Worm (Caenorhabditis elegans): Measurements from ENCODE around the gene Y110A2AL.4.

DNA sequence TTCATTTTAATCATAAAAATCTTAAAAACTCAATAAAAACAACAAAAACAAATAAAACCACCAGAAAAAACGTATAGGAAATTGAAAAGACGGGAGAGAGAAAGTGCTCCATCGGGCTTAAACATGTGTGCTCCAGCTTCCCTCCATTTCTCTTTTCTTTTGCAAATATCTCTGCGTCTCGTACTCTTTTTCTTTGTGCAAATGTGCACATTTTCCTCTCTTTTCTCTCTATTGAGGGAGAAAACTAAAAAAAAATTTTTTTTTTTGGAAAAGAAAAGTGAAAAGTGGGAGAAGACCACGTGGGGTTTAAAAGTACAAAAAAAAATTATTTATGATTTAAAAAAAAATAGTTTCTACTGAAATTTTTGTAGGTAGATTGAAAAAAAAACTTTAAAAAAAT lies 34.9 kb upstream of the Y110A2AL.4 start:
- TF ChIP-seq lir-1 (GFP tag; conservative IDR thresholded peaks at IDR 0.05), result no peak
- no peak for TF ChIP-seq unc-62 (GFP tag; optimal IDR thresholded peaks at IDR 0.05)
- TF ChIP-seq C17E4.6 (GFP tag; IDR thresholded peaks at IDR 0.05), result no peak
- no peak for TF ChIP-seq him-1 (tag; optimal IDR thresholded peaks at IDR 0.05)
- TF ChIP-seq Y95B8A.8 (GFP tag; IDR thresholded peaks at IDR 0.05), result no peak
- no peak for TF ChIP-seq pha-4 (tag; optimal IDR thresholded peaks at IDR 0.05)
- TF ChIP-seq nfya-1 (tag; optimal IDR thresholded peaks at IDR 0.05; ENCODE audit: borderline replicate concordance, insufficient read depth), result no peak
- TF ChIP-seq dpl-1 (GFP tag; optimal IDR thresholded peaks at IDR 0.05), result no peak
- no peak for TF ChIP-seq fkh-3 (tag; optimal IDR thresholded peaks at IDR 0.05)
- TF ChIP-seq nhr-179 (tag; optimal IDR thresholded peaks at IDR 0.05), result no peak

Measured in whole organism, young adult.